Worm (Caenorhabditis elegans) whole organism, midembryonic: ENCODE results near the gene T28F3.5.

Source experiments
- cog-1 ChIP-seq: sonication (generic microtip); optimal IDR thresholded peaks from 2 replicates; lab custom pipeline; 2016; ENCODE audit warnings: missing genetic modification characterization, missing compliant biosample characterization
- flt-1 ChIP-seq: fragments of 200-800 bp; sonication (Bioruptor generic); IDR thresholded peaks from 2 replicates; pipeline ENCODE4 v1.3.6; 2022; ENCODE audit warnings: missing genetic modification characterization, missing compliant biosample characterization
- med-1 ChIP-seq: sonication (generic microtip); optimal IDR thresholded peaks from 2 replicates; lab custom pipeline; 2017; ENCODE audit warnings: missing genetic modification characterization, mild to moderate bottlenecking, missing compliant biosample characterization, antibody characterized with exemption, missing genetic modification reagents; ENCODE audit not compliant: insufficient read depth
- tab-1 ChIP-seq: fragments of 200-800 bp; sonication (Bioruptor generic); IDR thresholded peaks from 2 replicates; pipeline ENCODE4 v1.3.6; 2022; ENCODE audit warnings: missing genetic modification characterization, missing compliant biosample characterization
- ztf-23 ChIP-seq: fragments of 200-800 bp; sonication (Bioruptor generic); IDR thresholded peaks from 2 replicates; pipeline ENCODE4 v1.3.6; 2022; ENCODE audit warnings: missing genetic modification reagents, missing genetic modification characterization, missing compliant biosample characterization

- TF ChIP-seq flt-1 (GFP tag; lab: Robert Waterston, UW) (no peak), ztf-23 (GFP tag; lab: Robert Waterston, UW) (no peak), cog-1 (tag; lab: Kevin White, UChicago) (no peak), tab-1 (no peak), med-1 (GFP tag; lab: Kevin White, UChicago) (no peak)
These were observed 10.5 kb upstream of the T28F3.5 start, which contains the start of gene nra-1 for ce11 chrIV:17284099-17284498.
